Worm (Caenorhabditis elegans) whole organism, young adult: ENCODE measurements around the gene Y26G10.4.

Source experiments
- ZK185.1 ChIP-seq: sonication (generic microtip); optimal IDR thresholded peaks from 2 replicates; lab custom pipeline; 2016; ENCODE audit warnings: mild to moderate bottlenecking, missing genetic modification characterization, missing compliant biosample characterization; ENCODE audit not compliant: poor library complexity, severe bottlenecking
- ceh-79 ChIP-seq: sonication (generic microtip); optimal IDR thresholded peaks from 2 replicates; lab custom pipeline; 2017; ENCODE audit warnings: mild to moderate bottlenecking, missing genetic modification characterization, missing compliant biosample characterization
- dpff-1 ChIP-seq: sonication (generic microtip); optimal IDR thresholded peaks from 2 replicates; lab custom pipeline; 2017; ENCODE audit warnings: mild to moderate bottlenecking, missing genetic modification characterization, missing compliant biosample characterization
- hmg-20 ChIP-seq: fragments of 200-800 bp; sonication (Bioruptor generic); IDR thresholded peaks from 2 replicates; pipeline ENCODE4 v1.3.6; 2022; ENCODE audit warnings: missing genetic modification reagents, missing genetic modification characterization, missing compliant biosample characterization
- lin-40 ChIP-seq: sonication (generic microtip); optimal IDR thresholded peaks from 2 replicates; lab custom pipeline; 2016; ENCODE audit warnings: missing genetic modification characterization, mild to moderate bottlenecking, missing compliant biosample characterization, missing genotype, missing genetic modification reagents
- nhr-80 ChIP-seq: sonication (generic microtip); optimal IDR thresholded peaks from 2 replicates; lab custom pipeline; 2016; ENCODE audit warnings: missing genetic modification characterization, missing compliant biosample characterization
- nhr-90 ChIP-seq: sonication (generic microtip); optimal IDR thresholded peaks from 2 replicates; lab custom pipeline; 2016; ENCODE audit warnings: missing genotype, mild to moderate bottlenecking, missing genetic modification characterization, missing compliant biosample characterization
- pha-4 ChIP-seq: fragments of 150-350 bp; sonication (generic microtip); optimal IDR thresholded peaks from 2 replicates; lab custom pipeline; 2014; ENCODE audit warnings: missing biosample characterization, missing genetic modification reagents, missing genetic modification characterization
- snpc-3.4 ChIP-seq: sonication (generic microtip); optimal IDR thresholded peaks from 2 replicates; lab custom pipeline; 2017; ENCODE audit warnings: missing genetic modification characterization, mild to moderate bottlenecking, missing compliant biosample characterization, antibody characterized with exemption, moderate library complexity, missing genotype, missing genetic modification reagents
- snpc-4 ChIP-seq, 5 experiments: fragments of 150-350 bp in 1 of 5; sonication (generic microtip) in 4 of 5; optimal IDR thresholded peaks; 2 replicates each; lab custom pipeline; 2014 to 2018; ENCODE audit warnings: missing genetic modification characterization in 5 of 5, missing biosample characterization in 3 of 5, antibody characterized with exemption in 2 of 5, mild to moderate bottlenecking in 2 of 5, missing compliant biosample characterization in 2 of 5, missing genotype in 2 of 5, moderate library complexity in 2 of 5, missing genetic modification reagents in 1 of 5

- TF ChIP-seq ZK185.1 (tag; lab: Kevin White, UChicago) (no peak), snpc-3.4 (no peak), dpff-1 (tag; lab: Kevin White, UChicago) (no peak), nhr-80 (tag; lab: Kevin White, UChicago) (no peak), pha-4 (tag; lab: Kevin White, UChicago) (no peak), nhr-90 (no peak), snpc-4 (GFP tag; optimal IDR thresholded peaks at IDR 0.05; lab: Kevin White, UChicago) (no peak), snpc-4 (tag; optimal IDR thresholded peaks at IDR 0.05; lab: Kevin White, UChicago) (no peak), ceh-79 (tag; lab: Kevin White, UChicago) (no peak), hmg-20 (GFP tag; lab: Robert Waterston, UW) (no peak), lin-40 (tag; lab: Kevin White, UChicago) (no peak)
Observed at ce11 chrV:17712349-17712748, 13.4 kb upstream of the Y26G10.4 start.
